Worm (Caenorhabditis elegans): ENCODE results near the gene dpy-17.

- TF ChIP-seq klf-2 (GFP tag; conservative IDR thresholded peaks at IDR 0.05) (no peak), cog-1 (tag; optimal IDR thresholded peaks at IDR 0.05) (no peak), T22C8.4 (GFP tag; IDR thresholded peaks at IDR 0.05) (no peak), med-1 (GFP tag; optimal IDR thresholded peaks at IDR 0.05; ENCODE audit: insufficient read depth) (no peak)
Measured at ce11 chrIII:5108746-5109145, 1.6 kb downstream of the dpy-17 start.
